Fruit fly (Drosophila melanogaster) whole organism, wandering third instar larva: Measurements from ENCODE around the gene Wee1.
A peak's percentile ranks its signal among the peaks of the same experiment; 100 is the strongest.

Source experiments
- Abd-B ChIP-seq: fragments of >200 bp; optimal IDR thresholded peaks from 2 replicates; lab custom pipeline; 2017; ENCODE audit warnings: missing biosample characterization, missing genetic modification characterization
- CG9705 ChIP-seq: fragments of 200-800 bp; sonication (Bioruptor generic); optimal IDR thresholded peaks from 2 replicates; lab custom pipeline; 2018; ENCODE audit warnings: missing biosample characterization, mild to moderate bottlenecking, missing genetic modification characterization
- CrebA ChIP-seq: fragments of 200-800 bp; sonication (Bioruptor generic); optimal IDR thresholded peaks from 2 replicates; lab custom pipeline; 2016; ENCODE audit warnings: missing biosample characterization, mild to moderate bottlenecking, missing genetic modification characterization, borderline replicate concordance
- Dfd ChIP-seq: fragments of >200 bp; optimal IDR thresholded peaks from 2 replicates; lab custom pipeline; 2017; ENCODE audit warnings: missing biosample characterization, missing genetic modification characterization
- Jra ChIP-seq: sonication (Bioruptor generic); optimal IDR thresholded peaks from 2 replicates; lab custom pipeline; 2016; ENCODE audit warnings: missing biosample characterization, missing genetic modification characterization
- Myc ChIP-seq: fragments of >200 bp; optimal IDR thresholded peaks from 2 replicates; lab custom pipeline; 2017
- N ChIP-seq: fragments of >200 bp; optimal IDR thresholded peaks from 2 replicates; lab custom pipeline; 2018; ENCODE audit warnings: missing biosample characterization, missing external identifiers, missing genetic modification characterization
- Sp1 ChIP-seq: fragments of 200-800 bp; sonication (Bioruptor generic); optimal IDR thresholded peaks from 3 replicates; lab custom pipeline; 2019; ENCODE audit warnings: missing biosample characterization, mild to moderate bottlenecking, missing genetic modification characterization, moderate library complexity
- foxo ChIP-seq, 2 experiments: fragments of 200-800 bp; sonication (Bioruptor generic); optimal IDR thresholded peaks; 2 replicates in 1 of 2; 3 replicates in 1 of 2; lab custom pipeline; 2016 to 2017; ENCODE audit warnings: missing biosample characterization in 2 of 2, missing genetic modification characterization in 2 of 2
- h ChIP-seq: fragments of 200-800 bp; sonication (Bioruptor generic); optimal IDR thresholded peaks from 3 replicates; lab custom pipeline; 2016; ENCODE audit warnings: missing biosample characterization, mild to moderate bottlenecking, missing genetic modification characterization
- lola ChIP-seq: fragments of >200 bp; optimal IDR thresholded peaks from 2 replicates; lab custom pipeline; 2017; ENCODE audit warnings: missing biosample characterization, missing genetic modification characterization
- pan ChIP-seq: fragments of >200 bp; optimal IDR thresholded peaks from 2 replicates; lab custom pipeline; 2017
- usp ChIP-seq: fragments of >200 bp; optimal IDR thresholded peaks from 2 replicates; lab custom pipeline; 2017; ENCODE audit warnings: missing biosample characterization, missing genetic modification characterization
- woc ChIP-seq: sonication (Bioruptor generic); optimal IDR thresholded peaks from 2 replicates; lab custom pipeline; 2016; ENCODE audit warnings: missing biosample characterization, mild to moderate bottlenecking, missing genetic modification characterization

- TF ChIP-seq Sp1 (GFP tag; lab: Kevin White, UChicago) (peak; percentile 10), CG9705 (GFP tag; lab: Kevin White, UChicago) (no peak), Myc (lab: Kevin White, UChicago) (no peak), lola (GFP tag; lab: Kevin White, UChicago) (no peak), Dfd (GFP tag; lab: Kevin White, UChicago) (no peak), usp (GFP tag; lab: Kevin White, UChicago) (no peak), N (GFP tag; lab: Kevin White, UChicago) (no peak), h (GFP tag; lab: Kevin White, UChicago) (no peak), CrebA (GFP tag; lab: Kevin White, UChicago) (no peak), foxo (GFP tag; optimal IDR thresholded peaks at IDR 0.05; lab: Kevin White, UChicago) (no peak), pan (lab: Kevin White, UChicago) (no peak), Jra (GFP tag; lab: Kevin White, UChicago) (no peak), Abd-B (no peak), woc (GFP tag; lab: Kevin White, UChicago) (no peak)
Measured at dm6 chr2L:6874526-6875198, 39.3 kb downstream of the Wee1 start, which contains the start of gene Nlg2.
